Worm (Caenorhabditis elegans): Measurements from ENCODE around the gene cogc-8.
A peak's percentile ranks its signal among the peaks of the same experiment; 100 is the strongest.

cogc-8 gene

DNA sequence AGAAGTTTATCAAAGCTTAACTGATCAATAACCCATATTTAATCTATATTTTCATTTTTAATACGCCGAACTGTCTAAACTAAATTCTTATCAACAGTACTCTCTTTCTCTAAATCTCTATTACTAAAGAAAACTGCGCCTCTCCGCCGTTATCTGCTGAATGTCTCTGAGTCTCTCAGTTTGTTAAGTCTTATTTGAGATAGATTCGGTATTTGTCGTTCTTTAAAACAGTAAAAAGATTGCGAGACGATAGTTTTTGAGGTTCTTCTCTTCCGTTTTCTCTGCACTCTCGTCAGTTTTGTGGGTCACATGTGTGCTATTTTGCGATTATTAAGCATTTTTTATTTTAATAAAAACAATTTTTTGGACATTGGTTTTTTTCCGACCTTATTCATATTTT, 33.9 kb downstream of the cogc-8 start, which contains the start of gene sma-10 (continued):
- peak; percentile 71 for TF ChIP-seq pqm-1 (tag; optimal IDR thresholded peaks at IDR 0.05)
- no peak for TF ChIP-seq ztf-11 (tag; optimal IDR thresholded peaks at IDR 0.05)
- no peak for TF ChIP-seq fkh-8 (tag; optimal IDR thresholded peaks at IDR 0.05)
- TF ChIP-seq nhr-77 (tag; optimal IDR thresholded peaks at IDR 0.05), result peak; percentile 31
- TF ChIP-seq efl-1 (optimal IDR thresholded peaks at IDR 0.05), result peak in 1 of 2 experiments; percentile 22
- peak in 1 of 2 experiments; percentile 32 for TF ChIP-seq efl-1 (GFP tag; optimal IDR thresholded peaks at IDR 0.05 in 1 of 2)
- peak; percentile 35 for TF ChIP-seq jun-1 (tag; optimal IDR thresholded peaks at IDR 0.05)
- no peak for TF ChIP-seq nhr-47 (tag; optimal IDR thresholded peaks at IDR 0.05)
- TF ChIP-seq nhr-28 (tag; optimal IDR thresholded peaks at IDR 0.05), result no peak
- no peak for TF ChIP-seq aha-1 (tag; optimal IDR thresholded peaks at IDR 0.05)
- TF ChIP-seq unc-98 (GFP tag; IDR thresholded peaks at IDR 0.05), result no peak
- no peak for TF ChIP-seq unc-86 (tag; optimal IDR thresholded peaks at IDR 0.05)

DNA sequence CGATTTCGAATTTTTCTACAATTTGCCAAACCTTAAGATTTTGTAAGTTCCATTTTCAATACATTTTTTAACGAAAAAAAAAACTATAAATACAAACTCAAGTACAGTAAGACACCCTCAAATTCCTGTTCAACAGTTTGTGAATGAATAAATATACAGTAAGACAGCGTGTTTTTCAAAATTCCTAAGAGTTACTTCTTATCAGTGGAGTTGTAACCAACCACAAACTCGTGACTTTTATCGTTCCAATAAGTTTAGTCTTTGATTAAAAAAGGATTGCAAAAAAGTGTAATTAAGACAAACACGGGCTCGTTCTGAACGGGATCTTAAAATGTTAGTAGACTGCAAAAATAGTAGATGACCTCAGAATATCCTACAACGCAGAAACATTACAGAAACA, 34.9 kb downstream of the cogc-8 start:
- TF ChIP-seq ztf-4 (tag; optimal IDR thresholded peaks at IDR 0.05), result no peak
- TF ChIP-seq unc-62 (GFP tag; optimal IDR thresholded peaks at IDR 0.05), result no peak
- TF ChIP-seq mep-1 (tag; optimal IDR thresholded peaks at IDR 0.05), result no peak
- peak; percentile 65 for TF ChIP-seq elt-2 (tag; optimal IDR thresholded peaks at IDR 0.05)
- peak in 1 of 2 experiments; percentile 3 for TF ChIP-seq lsy-2 (tag; optimal IDR thresholded peaks at IDR 0.05)

DNA sequence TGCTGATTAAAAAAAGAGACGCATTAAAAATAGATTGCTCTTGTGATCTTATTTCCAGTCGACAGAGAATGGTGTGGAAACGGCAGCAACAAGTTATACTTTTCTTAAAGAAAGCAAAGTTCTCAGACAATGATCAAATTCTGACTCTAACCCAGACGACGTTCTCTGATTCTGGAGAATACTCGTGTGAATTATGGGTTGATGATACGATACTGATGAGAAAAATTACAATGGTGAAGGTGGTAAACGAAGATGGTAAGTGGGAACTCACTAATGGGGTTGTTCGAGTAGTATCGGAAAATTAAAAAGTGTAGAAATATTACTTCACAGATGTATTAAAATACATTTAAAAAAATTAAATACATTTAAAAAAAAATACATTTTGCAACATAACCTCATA, 38.0 kb downstream of the cogc-8 start:
- no peak for TF ChIP-seq isw-1 (GFP tag; IDR thresholded peaks at IDR 0.05)
- no peak for TF ChIP-seq efl-1 (optimal IDR thresholded peaks at IDR 0.05)
- TF ChIP-seq efl-1 (GFP tag; optimal IDR thresholded peaks at IDR 0.05 in 1 of 2), result peak in 1 of 2 experiments; percentile 68

ce11 chrIV:282008-282407, 41.8 kb downstream of the cogc-8 start:
- no peak for TF ChIP-seq lin-35 (GFP tag; optimal IDR thresholded peaks at IDR 0.05)
- no peak for TF ChIP-seq snpc-4 (tag; optimal IDR thresholded peaks at IDR 0.05)
- TF ChIP-seq egl-13 (tag; optimal IDR thresholded peaks at IDR 0.05), result no peak
- no peak for TF ChIP-seq pqm-1 (tag; optimal IDR thresholded peaks at IDR 0.05)
- no peak for TF ChIP-seq lin-39 (tag; optimal IDR thresholded peaks at IDR 0.05)
- TF ChIP-seq nhr-12 (tag; optimal IDR thresholded peaks at IDR 0.05), result no peak
- TF ChIP-seq lir-3 (tag; optimal IDR thresholded peaks at IDR 0.05; ENCODE audit: poor library complexity), result no peak
- TF ChIP-seq tlp-1 (tag; optimal IDR thresholded peaks at IDR 0.05), result no peak
- no peak for TF ChIP-seq nhr-19 (GFP tag; conservative IDR thresholded peaks at IDR 0.05)
- TF ChIP-seq lin-14 (GFP tag; optimal IDR thresholded peaks at IDR 0.05), result peak; percentile 28
- TF ChIP-seq nhr-85 (tag), result peak; percentile 17
- TF ChIP-seq efl-1 (optimal IDR thresholded peaks at IDR 0.05), result no peak
- peak in 1 of 2 experiments; percentile 74 for TF ChIP-seq efl-1 (GFP tag; optimal IDR thresholded peaks at IDR 0.05 in 1 of 2)
- no peak for TF ChIP-seq unc-130 (tag; optimal IDR thresholded peaks at IDR 0.05)
- no peak for TF ChIP-seq ets-5 (GFP tag; IDR thresholded peaks at IDR 0.05)
- no peak for TF ChIP-seq elt-2 (tag; optimal IDR thresholded peaks at IDR 0.05)
- TF ChIP-seq pag-3 (tag; optimal IDR thresholded peaks at IDR 0.05; ENCODE audit: borderline replicate concordance, insufficient read depth), result no peak
- TF ChIP-seq mep-1 (tag; optimal IDR thresholded peaks at IDR 0.05), result peak; percentile 6
- peak; percentile 6 for TF ChIP-seq rnt-1 (tag; optimal IDR thresholded peaks at IDR 0.05)
- no peak for TF ChIP-seq blmp-1 (tag; optimal IDR thresholded peaks at IDR 0.05)
- TF ChIP-seq snu-23 (GFP tag; optimal IDR thresholded peaks at IDR 0.05), result no peak
- TF ChIP-seq dsc-1 (tag; optimal IDR thresholded peaks at IDR 0.05), result no peak
- TF ChIP-seq F16B12.6 (tag; optimal IDR thresholded peaks at IDR 0.05), result no peak

DNA sequence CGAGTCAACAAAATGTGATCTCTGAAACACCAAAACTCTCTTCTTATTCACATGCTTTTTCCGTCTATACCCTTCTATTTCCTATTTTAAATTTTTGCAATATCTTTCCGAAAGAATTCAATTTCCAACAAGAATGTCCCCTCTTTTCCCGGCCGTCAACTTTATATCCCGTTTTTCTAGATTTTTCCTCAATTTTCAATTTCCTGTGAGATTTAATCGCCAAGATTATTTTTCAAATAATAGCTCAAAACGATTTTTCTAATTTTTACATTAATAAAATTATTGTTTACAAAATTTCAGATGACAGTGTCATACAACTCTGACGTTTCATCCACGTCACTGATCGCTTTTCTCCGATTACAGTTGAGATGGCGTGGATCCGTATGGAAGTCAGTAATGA, 43.1 kb downstream of the cogc-8 start, which contains the start of gene best-19:
Gene best-19 (plus strand): TSS at position 301 of the 400 bp plus-strand sequence.
- peak; percentile 2 for TF ChIP-seq fkh-10 (GFP tag; optimal IDR thresholded peaks at IDR 0.05)
- no peak for TF ChIP-seq nhr-71 (tag; optimal IDR thresholded peaks at IDR 0.05)
- TF ChIP-seq pqm-1 (tag; optimal IDR thresholded peaks at IDR 0.05), result no peak
- no peak for TF ChIP-seq mdl-1 (tag; optimal IDR thresholded peaks at IDR 0.05)
